Worm (Caenorhabditis elegans) whole organism, L4 larva: Measurements from ENCODE around the gene gob-1.

Source experiments
- R02D3.7 ChIP-seq: fragments of 150-350 bp; sonication (generic microtip); optimal IDR thresholded peaks from 3 replicates; lab custom pipeline; 2014; ENCODE audit warnings: missing biosample characterization, missing genetic modification characterization
- nhr-42 ChIP-seq: fragments of 200-800 bp; sonication (Bioruptor generic); IDR thresholded peaks from 2 replicates; pipeline ENCODE4 v1.3.6; 2022; ENCODE audit warnings: missing genetic modification characterization, missing compliant biosample characterization
- snpc-4 ChIP-seq: fragments of 150-350 bp; optimal IDR thresholded peaks from 2 replicates; lab custom pipeline; 2014; ENCODE audit warnings: missing biosample characterization, missing genetic modification characterization
- ztf-11 ChIP-seq: fragments of 150-350 bp; optimal IDR thresholded peaks from 2 replicates; lab custom pipeline; 2014; ENCODE audit warnings: missing biosample characterization, missing genetic modification characterization

- TF ChIP-seq nhr-42 (GFP tag; lab: Robert Waterston, UW) = no peak
- TF ChIP-seq snpc-4 (tag; lab: Kevin White, UChicago) = no peak
- TF ChIP-seq R02D3.7 (tag; lab: Kevin White, UChicago) = no peak
- TF ChIP-seq ztf-11 (tag; lab: Kevin White, UChicago) = no peak
Observed at ce11 chrX:15509681-15510080, 16.3 kb downstream of the gob-1 start, which contains the start of gene eat-20.
